Fruit fly (Drosophila melanogaster): ENCODE results near the gene inaF-C.

The inaF-C gene

dm6 chrX:11715937-11716730 is 15.4 kb downstream of the inaF-C start (continued):
- TF ChIP-seq Opbp (GFP tag; IDR thresholded peaks at IDR 0.05; ENCODE audit: partially characterized antibody) (peak; percentile 58; the same call in 1 of the 3 replicates), az2 (GFP tag; optimal IDR thresholded peaks at IDR 0.05) (peak; percentile 84), wdn (GFP tag; IDR thresholded peaks at IDR 0.05) (peak; percentile 75), CG8944 (GFP tag; optimal IDR thresholded peaks at IDR 0.05) (peak; percentile 79), NFAT (GFP tag; IDR thresholded peaks at IDR 0.05) (peak; percentile 61), toy (GFP tag; IDR thresholded peaks at IDR 0.05) (peak; percentile 51; the same call in 1 of the 2 replicates), CG11560 (tag; IDR thresholded peaks at IDR 0.05) (peak; percentile 75), CG2678 (tag; optimal IDR thresholded peaks at IDR 0.05) (peak; percentile 93), CG15011 (GFP tag; optimal IDR thresholded peaks at IDR 0.05) (peak; percentile 77), CG5953 (GFP tag; IDR thresholded peaks at IDR 0.05) (peak; percentile 55; the same call in 1 of the 2 replicates), CG4730 (GFP tag; IDR thresholded peaks at IDR 0.05) (peak; percentile 70), trem (tag; optimal IDR thresholded peaks at IDR 0.05) (peak; percentile 74), CG12942 (GFP tag; optimal IDR thresholded peaks at IDR 0.05) (peak; percentile 82), Hand (GFP tag; optimal IDR thresholded peaks at IDR 0.05) (peak; percentile 76), CG16813 (GFP tag; IDR thresholded peaks at IDR 0.05; ENCODE audit: partially characterized antibody) (peak; percentile 46; the same call in 2 of the 3 replicates), sr (GFP tag; IDR thresholded peaks at IDR 0.05) (no peak), Side (GFP tag; optimal IDR thresholded peaks at IDR 0.05) (peak; percentile 70), tio (GFP tag; optimal IDR thresholded peaks at IDR 0.05) (peak; percentile 89), CG14860 (GFP tag; IDR thresholded peaks at IDR 0.05; ENCODE audit: partially characterized antibody) (peak; percentile 48; the same call in 2 of the 3 replicates), CG15601 (tag; optimal IDR thresholded peaks at IDR 0.05) (peak; percentile 70), CG10654 (GFP tag; optimal IDR thresholded peaks at IDR 0.05) (peak; percentile 76), Hsf (GFP tag; optimal IDR thresholded peaks at IDR 0.05) (peak; percentile 90), CG2116 (GFP tag; optimal IDR thresholded peaks at IDR 0.05) (no peak), pho (GFP tag; optimal IDR thresholded peaks at IDR 0.05) (peak; percentile 92), CG11696 (GFP tag; IDR thresholded peaks at IDR 0.05) (no peak), CG6765 (GFP tag; optimal IDR thresholded peaks at IDR 0.05) (peak; percentile 80), CG11398 (GFP tag; optimal IDR thresholded peaks at IDR 0.05) (peak; percentile 82), Adf1 (GFP tag; IDR thresholded peaks at IDR 0.05) (peak; percentile 71), BtbVII (GFP tag; optimal IDR thresholded peaks at IDR 0.05) (peak; percentile 84), HHEX (GFP tag; optimal IDR thresholded peaks at IDR 0.05) (peak; percentile 86), slou (GFP tag; optimal IDR thresholded peaks at IDR 0.05) (peak; percentile 83), Optix (GFP tag; IDR thresholded peaks at IDR 0.05) (peak; percentile 58; the same call in 2 of the 3 replicates), CG31388 (GFP tag; optimal IDR thresholded peaks at IDR 0.05) (peak; percentile 82), lmd (GFP tag; IDR thresholded peaks at IDR 0.05) (peak; percentile 91), pnt (GFP tag; optimal IDR thresholded peaks at IDR 0.05) (peak; percentile 85), Myb (GFP tag; optimal IDR thresholded peaks at IDR 0.05) (peak; percentile 75), slp2 (GFP tag; optimal IDR thresholded peaks at IDR 0.05) (peak; percentile 85), lab (GFP tag; optimal IDR thresholded peaks at IDR 0.05) (peak; percentile 91), yki (optimal IDR thresholded peaks at IDR 0.05) (no peak), so (GFP tag; IDR thresholded peaks at IDR 0.05) (peak; percentile 90), CG17328 (GFP tag; IDR thresholded peaks at IDR 0.05) (peak; percentile 86), CG1832 (GFP tag; optimal IDR thresholded peaks at IDR 0.05) (no peak), jumu (GFP tag; optimal IDR thresholded peaks at IDR 0.05) (peak; percentile 72), CG10274 (GFP tag; optimal IDR thresholded peaks at IDR 0.05) (peak; percentile 90), CG8765 (GFP tag; IDR thresholded peaks at IDR 0.05) (no peak; the same call in 1 of the 2 replicates), HLH3B (GFP tag; IDR thresholded peaks at IDR 0.05) (peak; percentile 80), CG10979 (tag; optimal IDR thresholded peaks at IDR 0.05) (peak; percentile 90), zen2 (GFP tag; IDR thresholded peaks at IDR 0.05; ENCODE audit: partially characterized antibody) (peak; percentile 63; the same call in 1 of the 3 replicates), Mes4 (GFP tag; optimal IDR thresholded peaks at IDR 0.05) (peak; percentile 56)
